Fruit fly (Drosophila melanogaster) whole organism, prepupa: Measurements from ENCODE around the gene CG13116.

Experiments used
- Blimp-1 ChIP-seq: fragments of 200-800 bp; sonication (Bioruptor generic); optimal IDR thresholded peaks from 3 replicates; lab custom pipeline; 2017; ENCODE audit warnings: missing biosample characterization, missing genetic modification characterization, mild to moderate bottlenecking, moderate library complexity, missing genetic modification reagents
- CG10669 ChIP-seq: fragments of 200-800 bp; sonication (Bioruptor generic); optimal IDR thresholded peaks from 3 replicates; lab custom pipeline; 2018; ENCODE audit warnings: missing biosample characterization, mild to moderate bottlenecking, missing genetic modification characterization, moderate library complexity
- CG11762 ChIP-seq: fragments of 200-800 bp; sonication (Bioruptor generic); optimal IDR thresholded peaks from 3 replicates; lab custom pipeline; 2016; ENCODE audit warnings: missing biosample characterization, missing genetic modification characterization; ENCODE audit not compliant: insufficient read depth
- CG3032 ChIP-seq: fragments of 200-800 bp; optimal IDR thresholded peaks from 2 replicates; lab custom pipeline; 2019; ENCODE audit warnings: missing biosample characterization, mild to moderate bottlenecking, missing genetic modification characterization, moderate library complexity
- CG31627 ChIP-seq: fragments of 200-800 bp; sonication (Bioruptor generic); optimal IDR thresholded peaks from 3 replicates; lab custom pipeline; 2016; ENCODE audit warnings: missing biosample characterization, missing genetic modification characterization
- CG32006 ChIP-seq: fragments of 200-800 bp; sonication (Bioruptor generic); optimal IDR thresholded peaks from 3 replicates; lab custom pipeline; 2017; ENCODE audit warnings: missing biosample characterization, mild to moderate bottlenecking, missing genetic modification characterization
- CG3919 ChIP-seq: fragments of 200-800 bp; sonication (Bioruptor generic); optimal IDR thresholded peaks from 3 replicates; lab custom pipeline; 2016; ENCODE audit warnings: missing biosample characterization, missing genetic modification characterization
- CG4318 ChIP-seq: fragments of 200-800 bp; sonication (Bioruptor generic); optimal IDR thresholded peaks from 3 replicates; lab custom pipeline; 2017; ENCODE audit warnings: missing biosample characterization, mild to moderate bottlenecking, missing genetic modification characterization
- CG6276 ChIP-seq: fragments of 200-800 bp; sonication (Bioruptor generic); optimal IDR thresholded peaks from 2 replicates; lab custom pipeline; 2017; ENCODE audit warnings: missing biosample characterization, mild to moderate bottlenecking, missing genetic modification characterization
- CG6792 ChIP-seq: fragments of 200-800 bp; sonication (Bioruptor generic); optimal IDR thresholded peaks from 3 replicates; lab custom pipeline; 2016; ENCODE audit warnings: missing biosample characterization, missing genetic modification characterization
- CG6808 ChIP-seq: fragments of 200-800 bp; sonication (Bioruptor generic); optimal IDR thresholded peaks from 3 replicates; lab custom pipeline; 2017; ENCODE audit warnings: missing biosample characterization, missing genetic modification characterization, mild to moderate bottlenecking, moderate library complexity, missing genetic modification reagents
- CG6854 ChIP-seq: fragments of 200-800 bp; sonication (Bioruptor generic); optimal IDR thresholded peaks from 2 replicates; lab custom pipeline; 2017; ENCODE audit warnings: missing biosample characterization, mild to moderate bottlenecking, missing genetic modification characterization
- CG7368 ChIP-seq: fragments of 200-800 bp; sonication (Bioruptor generic); optimal IDR thresholded peaks from 3 replicates; lab custom pipeline; 2016; ENCODE audit warnings: missing biosample characterization, missing genetic modification characterization
- CG8119 ChIP-seq: fragments of 200-800 bp; sonication (Bioruptor generic); IDR thresholded peaks from 3 replicates; pipeline ENCODE4 v1.3.6; 2022; ENCODE audit warnings: missing biosample characterization, missing genetic modification characterization
- CG8632 ChIP-seq: fragments of 200-800 bp; sonication (Bioruptor generic); optimal IDR thresholded peaks from 3 replicates; lab custom pipeline; 2016; ENCODE audit warnings: missing biosample characterization, missing genetic modification characterization
- Eip78C ChIP-seq: fragments of 200-800 bp; sonication (Bioruptor generic); peaks from one replicate; lab custom pipeline; 2016; ENCODE audit warnings: missing biosample characterization, missing genetic modification characterization
- Ets21C ChIP-seq: fragments of 200-800 bp; sonication (Bioruptor generic); optimal IDR thresholded peaks from 3 replicates; lab custom pipeline; 2016; ENCODE audit warnings: missing biosample characterization, missing genetic modification characterization
- Ets96B ChIP-seq: fragments of 200-800 bp; optimal IDR thresholded peaks from 2 replicates; lab custom pipeline; 2019; ENCODE audit warnings: missing biosample characterization, mild to moderate bottlenecking, missing genetic modification characterization, moderate library complexity
- Hr38 ChIP-seq: sonication (Bioruptor generic); optimal IDR thresholded peaks from 2 replicates; lab custom pipeline; 2016; ENCODE audit warnings: missing biosample characterization, missing genetic modification characterization
- Hr39 ChIP-seq: fragments of 200-800 bp; sonication (Bioruptor generic); optimal IDR thresholded peaks from 2 replicates; lab custom pipeline; 2016; ENCODE audit warnings: missing biosample characterization, missing genetic modification characterization
- Hr4 ChIP-seq: fragments of 200-800 bp; sonication (Bioruptor generic); optimal IDR thresholded peaks from 3 replicates; lab custom pipeline; 2016; ENCODE audit warnings: missing biosample characterization, missing genetic modification characterization
- Lpt ChIP-seq: fragments of 200-800 bp; sonication (Bioruptor generic); optimal IDR thresholded peaks from 3 replicates; lab custom pipeline; 2016; ENCODE audit warnings: missing biosample characterization, missing genetic modification characterization
- Met ChIP-seq: fragments of 200-800 bp; sonication (Bioruptor generic); optimal IDR thresholded peaks from 3 replicates; lab custom pipeline; 2016; ENCODE audit warnings: missing biosample characterization, missing genetic modification characterization
- Smox ChIP-seq: fragments of 200-800 bp; sonication (Bioruptor generic); optimal IDR thresholded peaks from 3 replicates; lab custom pipeline; 2016; ENCODE audit warnings: missing biosample characterization, missing genetic modification characterization
- Sox102F ChIP-seq: fragments of 200-800 bp; sonication (Bioruptor generic); optimal IDR thresholded peaks from 2 replicates; lab custom pipeline; 2016; ENCODE audit warnings: missing biosample characterization, mild to moderate bottlenecking, missing genetic modification characterization
- Sox15 ChIP-seq: fragments of 200-800 bp; sonication (Bioruptor generic); optimal IDR thresholded peaks from 3 replicates; lab custom pipeline; 2016; ENCODE audit warnings: missing biosample characterization, missing genetic modification characterization
- achi ChIP-seq: fragments of 200-800 bp; sonication (Bioruptor generic); optimal IDR thresholded peaks from 3 replicates; lab custom pipeline; 2016; ENCODE audit warnings: missing biosample characterization, missing genetic modification characterization
- dac ChIP-seq: fragments of 200-800 bp; sonication (Bioruptor generic); optimal IDR thresholded peaks from 2 replicates; lab custom pipeline; 2017; ENCODE audit warnings: missing biosample characterization, mild to moderate bottlenecking, missing genetic modification characterization
- dsx ChIP-seq: fragments of 200-800 bp; optimal IDR thresholded peaks from 3 replicates; lab custom pipeline; 2019; ENCODE audit warnings: missing biosample characterization, mild to moderate bottlenecking, missing genetic modification characterization, moderate library complexity; ENCODE audit not compliant: poor library complexity, severe bottlenecking
- eg ChIP-seq: fragments of 200-800 bp; sonication (Bioruptor generic); IDR thresholded peaks from 3 replicates; pipeline ENCODE4 v1.3.6; 2022; ENCODE audit warnings: missing biosample characterization, missing genetic modification characterization
- esn ChIP-seq: fragments of 200-800 bp; sonication (Bioruptor generic); optimal IDR thresholded peaks from 2 replicates; lab custom pipeline; 2016; ENCODE audit warnings: missing biosample characterization, mild to moderate bottlenecking, missing genetic modification characterization, moderate library complexity
- fd59A ChIP-seq: fragments of 200-800 bp; sonication (Bioruptor generic); optimal IDR thresholded peaks from 2 replicates; lab custom pipeline; 2017; ENCODE audit warnings: missing biosample characterization, mild to moderate bottlenecking, missing genetic modification characterization, missing genetic modification reagents
- net ChIP-seq: fragments of 200-800 bp; sonication (Bioruptor generic); optimal IDR thresholded peaks from 3 replicates; lab custom pipeline; 2016; ENCODE audit warnings: missing biosample characterization, missing genetic modification characterization
- pdm3 ChIP-seq: fragments of 200-800 bp; sonication (Bioruptor generic); optimal IDR thresholded peaks from 3 replicates; lab custom pipeline; 2016; ENCODE audit warnings: missing biosample characterization, missing genetic modification characterization
- salr ChIP-seq, 2 experiments: fragments of 200-800 bp; sonication (Bioruptor generic); optimal IDR thresholded peaks; 3 replicates each; lab custom pipeline; 2016 to 2018; ENCODE audit warnings: missing biosample characterization in 2 of 2, missing genetic modification characterization in 2 of 2, mild to moderate bottlenecking in 1 of 2
- spab ChIP-seq: fragments of 200-800 bp; sonication (Bioruptor generic); optimal IDR thresholded peaks from 2 replicates; lab custom pipeline; 2017; ENCODE audit warnings: missing biosample characterization, mild to moderate bottlenecking, missing genetic modification characterization, missing genetic modification reagents
- ss ChIP-seq, 2 experiments: fragments of 200-800 bp; sonication (Bioruptor generic); optimal IDR thresholded peaks; 2 replicates in 1 of 2; 3 replicates in 1 of 2; lab custom pipeline; 2017 to 2018; ENCODE audit warnings: mild to moderate bottlenecking in 2 of 2, missing biosample characterization in 2 of 2, missing genetic modification characterization in 2 of 2, moderate library complexity in 1 of 2
- svp ChIP-seq: fragments of 200-800 bp; sonication (Bioruptor generic); peaks from one replicate; lab custom pipeline; 2016; ENCODE audit warnings: missing biosample characterization, missing genetic modification characterization
- topi ChIP-seq: fragments of 200-800 bp; sonication (Bioruptor generic); optimal IDR thresholded peaks from 3 replicates; lab custom pipeline; 2016; ENCODE audit warnings: missing biosample characterization, missing genetic modification characterization
- vri ChIP-seq: fragments of 200-800 bp; sonication (Bioruptor generic); optimal IDR thresholded peaks from 3 replicates; lab custom pipeline; 2016; ENCODE audit warnings: missing biosample characterization, mild to moderate bottlenecking, missing genetic modification characterization

CG13116 gene

DNA sequence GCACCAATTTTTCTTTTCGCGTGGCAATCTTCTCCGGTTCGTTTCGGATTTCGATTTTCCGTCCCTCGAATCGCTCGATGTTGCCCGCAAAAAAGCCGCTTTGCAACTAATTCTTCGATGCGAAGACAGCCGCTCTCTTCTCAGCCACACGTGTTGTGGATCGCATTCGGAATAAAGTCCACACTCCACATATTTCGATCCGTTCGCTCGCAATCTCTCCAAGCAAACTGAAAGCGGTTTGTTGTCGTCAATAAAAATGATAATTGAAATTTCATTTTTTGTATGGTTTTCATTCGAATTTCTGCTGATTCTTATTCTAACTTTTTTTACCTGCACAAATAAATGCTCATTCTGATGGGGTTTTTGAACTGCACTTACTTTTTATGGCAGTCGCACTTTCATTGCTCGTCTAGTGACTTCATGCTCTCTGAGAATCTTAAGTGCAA lies 23.8 kb upstream of the CG13116 start, which contains the start of gene CG31710 (continued):
- peak; percentile 40 for TF ChIP-seq net (GFP tag; lab: Kevin White, UChicago)
- TF ChIP-seq CG6792, result no peak
- TF ChIP-seq fd59A (GFP tag; lab: Kevin White, UChicago), result no peak
- no peak for TF ChIP-seq CG8632 (GFP tag; lab: Kevin White, UChicago)
- peak; percentile 40 for TF ChIP-seq CG3919
- no peak for TF ChIP-seq CG32006 (GFP tag; lab: Kevin White, UChicago)
- no peak for TF ChIP-seq Hr38 (GFP tag; lab: Kevin White, UChicago)
- TF ChIP-seq Blimp-1, result peak; percentile 46
- TF ChIP-seq Sox15, result no peak
- no peak for TF ChIP-seq CG10669 (GFP tag; lab: Kevin White, UChicago)
- TF ChIP-seq Met (GFP tag; lab: Kevin White, UChicago), result peak; percentile 9

DNA sequence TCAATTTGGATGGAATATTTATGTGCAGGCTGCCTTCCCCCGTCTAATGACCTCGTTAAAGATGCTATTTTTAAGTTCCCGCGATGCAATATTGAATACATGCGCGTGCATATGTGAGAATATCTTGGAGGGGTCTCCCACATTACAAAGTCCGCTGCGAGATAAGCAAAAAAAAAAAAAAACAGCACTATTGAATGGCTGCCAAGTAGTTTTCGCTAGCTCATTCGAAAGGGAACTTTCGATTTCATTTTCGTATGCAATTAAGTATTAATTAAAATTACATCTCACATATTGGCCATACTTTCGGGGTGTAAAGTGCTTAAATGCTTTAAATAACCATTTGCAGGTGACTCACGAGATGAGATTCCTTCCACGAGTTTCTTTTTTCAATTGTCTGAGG lies 22.6 kb upstream of the CG13116 start:
- TF ChIP-seq Sox15, result no peak
- TF ChIP-seq CG6276, result peak; percentile 71
- no peak for TF ChIP-seq CG6854 (GFP tag; lab: Kevin White, UChicago)
- peak in 1 of 2 experiments; percentile 39 for TF ChIP-seq ss (GFP tag; optimal IDR thresholded peaks at IDR 0.05; lab: Kevin White, UChicago)
- TF ChIP-seq CG11762 (GFP tag; lab: Kevin White, UChicago), result no peak
- TF ChIP-seq CG7368 (GFP tag; lab: Kevin White, UChicago), result no peak
- TF ChIP-seq Hr38 (GFP tag; lab: Kevin White, UChicago), result no peak
- peak; percentile 29 for TF ChIP-seq spab (GFP tag; lab: Kevin White, UChicago)
- TF ChIP-seq Eip78C (GFP tag; lab: Kevin White, UChicago), result peak; percentile 49
- peak; percentile 12 for TF ChIP-seq dsx (GFP tag; lab: Kevin White, UChicago)
- no peak for TF ChIP-seq achi
- peak in 1 of 2 experiments; percentile 13 for TF ChIP-seq salr (GFP tag; optimal IDR thresholded peaks at IDR 0.05; lab: Kevin White, UChicago)
- peak; percentile 49 for TF ChIP-seq CG6808 (GFP tag; lab: Kevin White, UChicago)
- TF ChIP-seq Hr39 (GFP tag; lab: Kevin White, UChicago), result no peak
- no peak for TF ChIP-seq Ets21C (GFP tag; lab: Kevin White, UChicago)
- TF ChIP-seq Ets96B (tag; lab: Kevin White, UChicago), result no peak
- TF ChIP-seq esn (GFP tag; lab: Kevin White, UChicago), result no peak
- peak; percentile 63; the same call in 1 of the 3 replicates for TF ChIP-seq eg
- no peak for TF ChIP-seq Met (GFP tag; lab: Kevin White, UChicago)
- peak; percentile 55; the same call in 2 of the 3 replicates for TF ChIP-seq CG8119 (GFP tag; lab: Robert Waterston, UW)
- TF ChIP-seq CG10669 (GFP tag; lab: Kevin White, UChicago), result peak; percentile 10
- peak; percentile 28 for TF ChIP-seq Hr4
- TF ChIP-seq dac (GFP tag; lab: Kevin White, UChicago), result no peak
- TF ChIP-seq Lpt (GFP tag; lab: Kevin White, UChicago), result peak; percentile 42
- TF ChIP-seq, all 60 proteins: peak for 12

- TF ChIP-seq svp (GFP tag; lab: Kevin White, UChicago), result peak; percentile 92
- TF ChIP-seq fd59A (GFP tag; lab: Kevin White, UChicago), result no peak
- TF ChIP-seq vri (GFP tag; lab: Kevin White, UChicago), result peak; percentile 95
- peak; percentile 65 for TF ChIP-seq Eip78C (GFP tag; lab: Kevin White, UChicago)
- TF ChIP-seq dsx (GFP tag; lab: Kevin White, UChicago), result peak; percentile 43
- peak; percentile 50 for TF ChIP-seq CG6854 (GFP tag; lab: Kevin White, UChicago)
- TF ChIP-seq, all 60 proteins: peak for 5
These were observed 22.1 kb upstream of the CG13116 start for dm6 chr2L:9707514-9708094.

DNA sequence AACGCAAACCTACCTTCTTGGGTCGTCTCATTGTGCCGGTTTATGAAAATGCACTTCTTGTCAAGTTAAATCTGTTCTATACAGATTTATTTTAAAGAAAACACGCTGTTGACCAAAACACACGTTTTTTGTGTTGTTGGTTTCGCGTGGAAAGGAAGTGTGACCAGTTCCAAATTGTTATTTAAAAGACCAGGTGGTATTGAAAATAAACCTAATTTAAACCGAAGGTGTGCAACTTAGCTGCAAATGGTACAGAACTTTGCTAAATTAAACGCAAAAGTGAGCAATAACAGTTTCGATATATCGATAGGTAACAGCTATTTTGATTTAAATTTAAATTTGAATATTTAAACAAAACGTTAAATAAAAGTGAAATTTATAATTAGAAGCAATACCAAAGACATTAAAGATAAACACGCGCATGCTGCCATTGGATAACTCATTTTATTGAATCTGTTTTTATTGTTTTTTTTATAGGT lies 18.6 kb upstream of the CG13116 start, which contains the start of gene CG4364:
CG4364 (minus strand) TSS at position 165 of the 479 bp plus-strand sequence.
- no peak for TF ChIP-seq Hr39 (GFP tag; lab: Kevin White, UChicago)
- TF ChIP-seq CG4318 (GFP tag; lab: Kevin White, UChicago), result no peak
- no peak for TF ChIP-seq CG3032 (tag; lab: Kevin White, UChicago)
- no peak for TF ChIP-seq Sox102F (GFP tag; lab: Kevin White, UChicago)
- TF ChIP-seq salr (GFP tag; optimal IDR thresholded peaks at IDR 0.05; lab: Kevin White, UChicago), result no peak
- no peak for TF ChIP-seq Ets96B (tag; lab: Kevin White, UChicago)
- TF ChIP-seq Hr38 (GFP tag; lab: Kevin White, UChicago), result no peak
- no peak for TF ChIP-seq Ets21C (GFP tag; lab: Kevin White, UChicago)
- no peak for TF ChIP-seq spab (GFP tag; lab: Kevin White, UChicago)
- TF ChIP-seq pdm3 (GFP tag; lab: Kevin White, UChicago), result no peak
- no peak for TF ChIP-seq Smox (GFP tag; lab: Kevin White, UChicago)
- TF ChIP-seq CG31627 (GFP tag; lab: Kevin White, UChicago), result no peak
- TF ChIP-seq topi, result no peak
- no peak for TF ChIP-seq eg
